Worm (Caenorhabditis elegans): ENCODE results near the gene fbxb-81.

ce11 chrIII:159149-159548 lies 18.1 kb upstream of the fbxb-81 start:
- TF ChIP-seq ceh-30 (tag; optimal IDR thresholded peaks at IDR 0.05) (no peak), sox-4 (tag; optimal IDR thresholded peaks at IDR 0.05) (no peak), ceh-31 (tag; optimal IDR thresholded peaks at IDR 0.05) (no peak), ceh-2 (tag; optimal IDR thresholded peaks at IDR 0.05) (no peak), C38D4.7 (GFP tag; optimal IDR thresholded peaks at IDR 0.05) (no peak), ama-1 (optimal IDR thresholded peaks at IDR 0.05) (no peak), F13H6.1 (tag; optimal IDR thresholded peaks at IDR 0.05) (no peak), K02D7.2 (tag; optimal IDR thresholded peaks at IDR 0.05) (no peak), ceh-9 (tag; optimal IDR thresholded peaks at IDR 0.05) (no peak), odd-2 (tag; optimal IDR thresholded peaks at IDR 0.05) (no peak), ceh-24 (tag; optimal IDR thresholded peaks at IDR 0.05) (no peak), pat-9 (tag; optimal IDR thresholded peaks at IDR 0.05) (no peak)

All from whole organism, late embryonic.